Fruit fly (Drosophila melanogaster) whole organism, embryonic: Measurements from ENCODE around the gene Tsc1.

Source experiments
- Antp ChIP-seq: fragments of 200-800 bp; sonication (Bioruptor generic); optimal IDR thresholded peaks from 3 replicates; lab custom pipeline; 2016; ENCODE audit warnings: missing biosample characterization, missing genetic modification characterization
- CG10274 ChIP-seq: fragments of 200-800 bp; sonication (Bioruptor generic); optimal IDR thresholded peaks from 3 replicates; lab custom pipeline; 2017; ENCODE audit warnings: missing biosample characterization, mild to moderate bottlenecking, missing genetic modification characterization
- CG11085 ChIP-seq: fragments of 200-800 bp; sonication (Bioruptor generic); IDR thresholded peaks from 2 replicates; pipeline ENCODE4 v1.3.6; 2022; ENCODE audit warnings: missing biosample characterization, missing genetic modification characterization
- CG11247 ChIP-seq: fragments of 200-800 bp; sonication (Bioruptor generic); IDR thresholded peaks from 2 replicates; pipeline ENCODE4 v1.3.6; 2022; ENCODE audit warnings: missing biosample characterization, missing genetic modification characterization
- CG15696 ChIP-seq: fragments of 200-800 bp; sonication (Bioruptor generic); optimal IDR thresholded peaks from 2 replicates; lab custom pipeline; 2019; ENCODE audit warnings: missing biosample characterization, mild to moderate bottlenecking, missing genetic modification characterization, moderate library complexity
- CG17328 ChIP-seq: fragments of 200-800 bp; sonication (Bioruptor generic); IDR thresholded peaks from 2 replicates; pipeline ENCODE4 v1.3.6; 2022; ENCODE audit warnings: missing biosample characterization, missing genetic modification characterization
- CG17568 ChIP-seq: fragments of 200-800 bp; sonication (Bioruptor generic); optimal IDR thresholded peaks from 2 replicates; lab custom pipeline; 2018; ENCODE audit warnings: missing biosample characterization, mild to moderate bottlenecking, missing genetic modification characterization, moderate library complexity
- CG18599 ChIP-seq: fragments of 200-800 bp; sonication (Bioruptor generic); optimal IDR thresholded peaks from 3 replicates; lab custom pipeline; 2017; ENCODE audit warnings: missing biosample characterization, missing genetic modification characterization, mild to moderate bottlenecking, moderate library complexity, missing genetic modification reagents
- CG3163 ChIP-seq: fragments of 200-800 bp; sonication (Bioruptor generic); optimal IDR thresholded peaks from 3 replicates; lab custom pipeline; 2016; ENCODE audit warnings: missing biosample characterization, missing genetic modification characterization
- CG4282 ChIP-seq: fragments of 200-800 bp; sonication (Bioruptor generic); optimal IDR thresholded peaks from 2 replicates; lab custom pipeline; 2016; ENCODE audit warnings: missing biosample characterization, missing genetic modification characterization
- CG5953 ChIP-seq: fragments of 200-800 bp; sonication (Bioruptor generic); IDR thresholded peaks from 2 replicates; pipeline ENCODE4 v1.3.6; 2022; ENCODE audit warnings: missing biosample characterization, missing genetic modification characterization
- CG6254 ChIP-seq: fragments of 200-800 bp; sonication (Bioruptor generic); optimal IDR thresholded peaks from 3 replicates; lab custom pipeline; 2017; ENCODE audit warnings: mild to moderate bottlenecking, missing biosample characterization, missing genetic modification reagents, missing genetic modification characterization
- CG6765 ChIP-seq: fragments of 200-800 bp; sonication (Bioruptor generic); optimal IDR thresholded peaks from 3 replicates; lab custom pipeline; 2017; ENCODE audit warnings: missing biosample characterization, mild to moderate bottlenecking, missing genetic modification characterization
- CG7556 ChIP-seq: fragments of 200-800 bp; sonication (Bioruptor generic); optimal IDR thresholded peaks from 2 replicates; lab custom pipeline; 2017; ENCODE audit warnings: missing biosample characterization, mild to moderate bottlenecking, missing genetic modification characterization
- CG7839 ChIP-seq: fragments of 200-800 bp; sonication (Bioruptor generic); optimal IDR thresholded peaks from 3 replicates; lab custom pipeline; 2018; ENCODE audit warnings: missing biosample characterization, mild to moderate bottlenecking, missing genetic modification characterization, moderate library complexity
- CG8359 ChIP-seq: fragments of 200-800 bp; sonication (Bioruptor generic); optimal IDR thresholded peaks from 2 replicates; lab custom pipeline; 2017; ENCODE audit warnings: missing biosample characterization, mild to moderate bottlenecking, missing genetic modification characterization, borderline replicate concordance
- CG9932 ChIP-seq: fragments of 200-800 bp; sonication (Bioruptor generic); IDR thresholded peaks from 2 replicates; pipeline ENCODE4 v1.3.6; 2022; ENCODE audit warnings: missing biosample characterization, missing genetic modification characterization
- Deaf1 ChIP-seq: fragments of 200-800 bp; optimal IDR thresholded peaks from 3 replicates; lab custom pipeline; 2019; ENCODE audit warnings: missing biosample characterization, mild to moderate bottlenecking, missing genetic modification characterization, moderate library complexity
- Ets65A ChIP-seq: fragments of 200-800 bp; sonication (Bioruptor generic); peaks from one replicate; lab custom pipeline; 2016; ENCODE audit warnings: missing biosample characterization, missing genetic modification characterization
- Hr78 ChIP-seq, 2 experiments: fragments of 200-800 bp in 1 of 2; fragments of >200 bp in 1 of 2; sonication (Bioruptor generic) in 1 of 2; optimal IDR thresholded peaks; 2 replicates each; lab custom pipeline; 2017 to 2019; ENCODE audit warnings: missing biosample characterization in 2 of 2, missing genetic modification characterization in 2 of 2, mild to moderate bottlenecking in 1 of 2, moderate library complexity in 1 of 2
- Lhr ChIP-seq: fragments of 200-800 bp; sonication (Bioruptor generic); optimal IDR thresholded peaks from 3 replicates; lab custom pipeline; 2017; ENCODE audit warnings: mild to moderate bottlenecking, missing biosample characterization, missing genetic modification reagents, missing genetic modification characterization
- Max ChIP-seq: fragments of 200-800 bp; sonication (Bioruptor generic); optimal IDR thresholded peaks from 2 replicates; lab custom pipeline; 2016; ENCODE audit warnings: missing biosample characterization, mild to moderate bottlenecking, missing genetic modification characterization
- Med ChIP-seq: fragments of 200-800 bp; sonication (Bioruptor generic); peaks from one replicate; lab custom pipeline; 2016; ENCODE audit warnings: missing biosample characterization, missing genetic modification characterization, mild to moderate bottlenecking, inconsistent platforms, moderate library complexity
- Myb ChIP-seq: fragments of 200-800 bp; sonication (Bioruptor generic); optimal IDR thresholded peaks from 2 replicates; lab custom pipeline; 2016; ENCODE audit warnings: missing biosample characterization, missing genetic modification characterization
- NFAT ChIP-seq: fragments of 200-800 bp; sonication (Bioruptor generic); IDR thresholded peaks from 2 replicates; pipeline ENCODE4 v1.3.6; 2022; ENCODE audit warnings: missing biosample characterization, missing genetic modification characterization
- NfI ChIP-seq: fragments of 200-800 bp; sonication (Bioruptor generic); optimal IDR thresholded peaks from 3 replicates; lab custom pipeline; 2018; ENCODE audit warnings: missing biosample characterization, mild to moderate bottlenecking, missing genetic modification characterization, moderate library complexity
- Scr ChIP-seq: fragments of 200-800 bp; sonication (Bioruptor generic); IDR thresholded peaks from 2 replicates; pipeline ENCODE4 v1.3.6; 2022; ENCODE audit warnings: missing biosample characterization, missing genetic modification characterization; ENCODE audit not compliant: partially characterized antibody
- Sry-β ChIP-seq: fragments of 200-800 bp; sonication (Bioruptor generic); optimal IDR thresholded peaks from 2 replicates; lab custom pipeline; 2018; ENCODE audit warnings: missing biosample characterization, mild to moderate bottlenecking, missing genetic modification characterization, moderate library complexity
- ac ChIP-seq: fragments of 200-800 bp; sonication (Bioruptor generic); optimal IDR thresholded peaks from 3 replicates; lab custom pipeline; 2017; ENCODE audit warnings: missing biosample characterization, mild to moderate bottlenecking, missing genetic modification characterization
- aop ChIP-seq: fragments of 200-800 bp; sonication (Bioruptor generic); IDR thresholded peaks from 2 replicates; pipeline ENCODE4 v1.3.6; 2022; ENCODE audit warnings: missing biosample characterization, missing genetic modification characterization
- ash1 ChIP-seq: fragments of 200-800 bp; sonication (Bioruptor generic); optimal IDR thresholded peaks from 2 replicates; lab custom pipeline; 2018; ENCODE audit warnings: missing biosample characterization, mild to moderate bottlenecking, missing genetic modification characterization
- az2 ChIP-seq: fragments of 200-800 bp; sonication (Bioruptor generic); optimal IDR thresholded peaks from 3 replicates; lab custom pipeline; 2016; ENCODE audit warnings: missing biosample characterization, missing genetic modification characterization
- croc ChIP-seq: fragments of 200-800 bp; sonication (Bioruptor generic); conservative IDR thresholded peaks from 3 replicates; pipeline ENCODE4 v1.3.6; 2022; ENCODE audit warnings: missing biosample characterization, missing genetic modification characterization
- fd3F ChIP-seq: fragments of 200-800 bp; sonication (Bioruptor generic); optimal IDR thresholded peaks from 2 replicates; lab custom pipeline; 2018; ENCODE audit warnings: missing biosample characterization, mild to moderate bottlenecking, missing genetic modification characterization, moderate library complexity
- gcm ChIP-seq: fragments of 200-800 bp; sonication (Bioruptor generic); optimal IDR thresholded peaks from 2 replicates; lab custom pipeline; 2019; ENCODE audit warnings: missing biosample characterization, mild to moderate bottlenecking, missing genetic modification characterization, moderate library complexity
- ham ChIP-seq: fragments of 200-800 bp; sonication (Bioruptor generic); IDR thresholded peaks from 2 replicates; pipeline ENCODE4 v1.3.6; 2022; ENCODE audit warnings: missing biosample characterization, missing genetic modification characterization
- hb ChIP-seq: fragments of 200-800 bp; sonication (Bioruptor generic); IDR thresholded peaks from 3 replicates; pipeline ENCODE4 v1.3.6; 2022; ENCODE audit warnings: missing biosample characterization, missing genetic modification characterization; ENCODE audit not compliant: partially characterized antibody
- insv ChIP-seq, 2 experiments: fragments of 200-800 bp; sonication (Bioruptor generic); optimal IDR thresholded peaks; 3 replicates each; lab custom pipeline; 2016 to 2018; ENCODE audit warnings: missing biosample characterization in 2 of 2, missing genetic modification characterization in 2 of 2
- kni ChIP-seq: fragments of 200-800 bp; sonication (Bioruptor generic); optimal IDR thresholded peaks from 3 replicates; lab custom pipeline; 2017; ENCODE audit warnings: mild to moderate bottlenecking, missing biosample characterization, missing genetic modification reagents, missing genetic modification characterization
- lmd ChIP-seq: fragments of 200-800 bp; sonication (Bioruptor generic); IDR thresholded peaks from 2 replicates; pipeline ENCODE4 v1.3.6; 2022; ENCODE audit warnings: missing biosample characterization, missing genetic modification characterization
- nerfin-1 ChIP-seq: fragments of 200-800 bp; sonication (Bioruptor generic); optimal IDR thresholded peaks from 3 replicates; lab custom pipeline; 2019; ENCODE audit warnings: missing biosample characterization, mild to moderate bottlenecking, missing genetic modification characterization, moderate library complexity
- pho ChIP-seq: fragments of 200-800 bp; sonication (Bioruptor generic); optimal IDR thresholded peaks from 2 replicates; lab custom pipeline; 2016; ENCODE audit warnings: missing biosample characterization, missing genetic modification characterization
- sens ChIP-seq: fragments of 200-800 bp; sonication (Bioruptor generic); peaks from one replicate; lab custom pipeline; 2016; ENCODE audit warnings: missing biosample characterization, missing genetic modification characterization
- slbo ChIP-seq: fragments of 200-800 bp; sonication (Bioruptor generic); IDR thresholded peaks from 2 replicates; pipeline ENCODE4 v1.3.6; 2022; ENCODE audit warnings: missing biosample characterization, missing genetic modification characterization
- ssp ChIP-seq: fragments of 200-800 bp; sonication (Bioruptor generic); IDR thresholded peaks from 2 replicates; pipeline ENCODE4 v1.3.6; 2022; ENCODE audit warnings: missing biosample characterization, missing genetic modification characterization
- stc ChIP-seq: fragments of 200-800 bp; sonication (Bioruptor generic); IDR thresholded peaks from 2 replicates; pipeline ENCODE4 v1.3.6; 2022; ENCODE audit warnings: missing biosample characterization, missing genetic modification characterization
- wdn ChIP-seq: fragments of 200-800 bp; sonication (Bioruptor generic); IDR thresholded peaks from 2 replicates; pipeline ENCODE4 v1.3.6; 2022; ENCODE audit warnings: missing biosample characterization, missing genetic modification characterization
- zf30C ChIP-seq: fragments of 200-800 bp; sonication (Bioruptor generic); optimal IDR thresholded peaks from 3 replicates; lab custom pipeline; 2018; ENCODE audit warnings: missing biosample characterization, mild to moderate bottlenecking, missing genetic modification characterization

Gene Tsc1

dm6 chr3R:24106879-24107441 lies 23.1 kb upstream of the Tsc1 start, which contains the start of gene CG10694:
TSS of gene CG10694 (plus strand) at chr3R:24107391.
- peak; percentile 87 for TF ChIP-seq Ets65A (GFP tag; lab: Kevin White, UChicago)
- no peak for TF ChIP-seq NFAT (GFP tag; lab: Robert Waterston, UW)
- TF ChIP-seq CG3163 (GFP tag; lab: Kevin White, UChicago) = no peak
- no peak for TF ChIP-seq ac (GFP tag; lab: Kevin White, UChicago)
- TF ChIP-seq wdn (GFP tag; lab: Robert Waterston, UW) = no peak
- TF ChIP-seq insv (GFP tag; optimal IDR thresholded peaks at IDR 0.05; lab: Kevin White, UChicago) = no peak
- TF ChIP-seq stc (GFP tag; lab: Robert Waterston, UW) = no peak
- no peak for TF ChIP-seq Antp (GFP tag; lab: Kevin White, UChicago)
- TF ChIP-seq CG17568 (GFP tag; lab: Kevin White, UChicago) = no peak
- TF ChIP-seq CG10274 (GFP tag; lab: Kevin White, UChicago) = no peak
- peak; percentile 63 for TF ChIP-seq Med (GFP tag; lab: Kevin White, UChicago)
- TF ChIP-seq CG7839 (tag; lab: Kevin White, UChicago) = no peak

- peak; percentile 98 for TF ChIP-seq CG6765 (GFP tag; lab: Kevin White, UChicago)
- peak; percentile 98 for TF ChIP-seq sens (GFP tag; lab: Kevin White, UChicago)
- no peak for TF ChIP-seq CG11247 (GFP tag; lab: Robert Waterston, UW)
- TF ChIP-seq aop (GFP tag; lab: Robert Waterston, UW) = no peak; the same call in 1 of the 2 replicates
- peak; percentile 94 for TF ChIP-seq CG8359 (GFP tag; lab: Kevin White, UChicago)
- TF ChIP-seq CG18599 = peak; percentile 100
- peak; percentile 95 for TF ChIP-seq CG6254
- TF ChIP-seq ham (GFP tag; lab: Robert Waterston, UW) = 0 out of 2 replicates have a peak, but pooled peaks have one; percentile 96
- peak in 1 of 2 experiments; percentile 96 for TF ChIP-seq Hr78 (GFP tag; optimal IDR thresholded peaks at IDR 0.05; lab: Kevin White, UChicago)
- TF ChIP-seq ash1 (GFP tag; lab: Kevin White, UChicago) = peak; percentile 92
- TF ChIP-seq Max (GFP tag; lab: Kevin White, UChicago) = peak; percentile 97
- TF ChIP-seq kni (GFP tag; lab: Kevin White, UChicago) = peak; percentile 98
- TF ChIP-seq Lhr (GFP tag; lab: Kevin White, UChicago) = peak; percentile 95
- TF ChIP-seq hb (GFP tag; lab: Robert Waterston, UW) = no peak
- TF ChIP-seq Myb (GFP tag; lab: Kevin White, UChicago) = peak; percentile 70
- TF ChIP-seq ssp (GFP tag; lab: Robert Waterston, UW) = no peak
- TF ChIP-seq slbo (GFP tag; lab: Robert Waterston, UW) = no peak
- peak; percentile 100 for TF ChIP-seq gcm (GFP tag; lab: Kevin White, UChicago)
- TF ChIP-seq CG5953 (GFP tag; lab: Robert Waterston, UW) = no peak; the same call in 1 of the 2 replicates
- TF ChIP-seq nerfin-1 (tag; lab: Kevin White, UChicago) = peak; percentile 99
- TF ChIP-seq CG15696 = peak; percentile 100
- TF ChIP-seq Sry-β (GFP tag; lab: Kevin White, UChicago) = peak; percentile 75
- no peak for TF ChIP-seq CG17328 (GFP tag; lab: Robert Waterston, UW)
- TF ChIP-seq Deaf1 = peak; percentile 93
- peak; percentile 88 for TF ChIP-seq pho (GFP tag; lab: Kevin White, UChicago)
- TF ChIP-seq fd3F (GFP tag; lab: Kevin White, UChicago) = peak; percentile 100
- TF ChIP-seq CG11085 = no peak
- no peak for TF ChIP-seq Scr
- TF ChIP-seq zf30C = peak; percentile 68
- peak; percentile 99 for TF ChIP-seq croc (GFP tag; lab: Robert Waterston, UW)
- TF ChIP-seq CG9932 (GFP tag; lab: Robert Waterston, UW) = no peak
- TF ChIP-seq CG4282 (GFP tag; lab: Kevin White, UChicago) = no peak
- peak; percentile 98 for TF ChIP-seq az2 (GFP tag; lab: Kevin White, UChicago)
- TF ChIP-seq lmd (GFP tag; lab: Robert Waterston, UW) = no peak
- peak; percentile 99 for TF ChIP-seq NfI
- peak; percentile 99 for TF ChIP-seq CG7556 (GFP tag; lab: Kevin White, UChicago)
Observed at dm6 chr3R:24108902-24109389, 21.2 kb upstream of the Tsc1 start, which contains the start of the genes eIF4EHP and CG18428. TSS of gene eIF4EHP (minus strand) at chr3R:24108960. TSS of gene CG18428 (plus strand) at chr3R:24109336.
